Worm (Caenorhabditis elegans): ENCODE measurements around the gene sru-24.

DNA sequence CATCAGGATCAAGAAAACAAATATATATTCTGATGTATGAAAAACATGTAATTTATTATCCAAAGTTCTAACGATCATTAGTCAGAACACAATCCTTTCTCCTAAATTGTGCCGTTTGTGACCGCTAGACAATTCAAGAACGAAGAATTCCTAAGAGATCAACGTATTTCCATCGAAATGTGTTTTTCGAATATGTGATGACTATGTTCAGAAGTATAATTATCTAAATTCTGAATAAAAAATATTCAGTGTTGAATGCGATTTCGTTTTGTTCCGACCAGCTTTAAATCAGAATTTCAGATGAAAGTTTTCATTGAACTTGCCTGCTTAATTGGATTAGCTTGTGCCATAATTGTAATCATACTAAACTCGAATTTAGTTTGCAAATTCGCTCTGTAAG lies 31.0 kb upstream of the sru-24 start, which contains the start of gene srbc-37:
- TF ChIP-seq ceh-13 (GFP tag; optimal IDR thresholded peaks at IDR 0.05) (no peak), scrt-1 (GFP tag; IDR thresholded peaks at IDR 0.05) (no peak), ama-1 (optimal IDR thresholded peaks at IDR 0.05) (no peak), B0310.2 (tag; optimal IDR thresholded peaks at IDR 0.05) (no peak), tbx-37 (GFP tag; conservative IDR thresholded peaks at IDR 0.05) (no peak)

All from whole organism, early embryonic.